Worm (Caenorhabditis elegans) whole organism, L2 larva: ENCODE measurements around the gene gldi-4.

Source experiments
- elt-1 ChIP-seq: fragments of 150-350 bp; optimal IDR thresholded peaks from 2 replicates; lab custom pipeline; 2014; ENCODE audit warnings: missing biosample characterization, missing genetic modification characterization
- nhr-6 ChIP-seq: fragments of 150-350 bp; optimal IDR thresholded peaks from 2 replicates; lab custom pipeline; 2014; ENCODE audit warnings: missing biosample characterization, missing genetic modification characterization

The gldi-4 gene

DNA sequence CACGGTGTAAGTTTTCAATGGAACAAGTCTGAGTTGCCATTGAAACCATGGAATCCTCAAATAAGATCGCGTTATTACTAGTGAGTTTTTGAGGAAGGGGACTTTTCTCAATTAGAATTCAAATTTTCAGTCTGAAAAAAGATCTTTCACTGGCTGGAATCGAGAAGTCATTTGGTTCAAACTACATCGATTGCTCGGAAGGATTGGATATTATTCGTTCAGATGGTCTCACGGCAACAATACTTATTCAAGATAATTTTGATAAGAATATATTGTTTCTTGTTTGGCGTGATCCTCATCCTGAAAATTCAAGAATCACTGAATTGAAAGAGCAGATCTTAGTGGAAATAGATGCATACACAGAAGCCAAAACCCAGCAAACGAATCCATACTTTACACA is 50.0 kb downstream of the gldi-4 start:
- TF ChIP-seq elt-1 (tag; lab: Kevin White, UChicago) (no peak), nhr-6 (tag; lab: Kevin White, UChicago) (no peak)
- TF ChIP-seq, all 48 proteins: peak for 0
